Fruit fly (Drosophila melanogaster): ENCODE measurements around the gene mura.

The mura gene

DNA sequence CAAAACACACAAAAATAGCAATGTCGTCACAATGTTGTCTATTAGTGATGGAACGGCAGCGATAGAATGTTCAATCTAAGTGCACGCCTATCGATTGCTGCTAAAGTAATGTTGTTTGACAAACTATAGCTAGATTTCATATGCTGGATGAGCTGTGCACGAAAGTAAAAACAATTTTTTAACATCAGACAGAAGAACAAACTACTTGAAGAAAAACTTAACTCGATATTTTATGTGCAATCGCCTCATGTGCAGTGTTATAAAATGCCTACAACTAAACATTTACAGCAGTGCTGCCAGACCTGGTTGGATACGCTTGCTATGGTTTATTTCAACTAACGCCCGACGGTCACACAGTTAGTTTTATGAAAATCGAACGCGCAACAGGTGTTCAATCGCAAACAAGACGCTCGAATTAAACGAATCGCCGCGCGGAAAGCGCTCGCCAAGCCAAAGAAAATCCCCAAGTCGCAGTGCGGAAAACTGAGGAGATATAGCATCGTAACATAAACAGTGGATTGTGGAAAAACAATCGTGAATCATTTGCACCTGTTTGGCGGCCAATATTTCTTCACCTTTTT is 39.4 kb upstream of the mura start, which contains the start of the genes bocks and CG8312 (continued):
- TF ChIP-seq hth (optimal IDR thresholded peaks at IDR 0.05) (no peak), CG6175 (GFP tag; IDR thresholded peaks at IDR 0.05) (no peak), hbn (GFP tag; IDR thresholded peaks at IDR 0.05; ENCODE audit: partially characterized antibody) (no peak), vnd (GFP tag; IDR thresholded peaks at IDR 0.05; ENCODE audit: partially characterized antibody) (no peak), Kr (GFP tag; optimal IDR thresholded peaks at IDR 0.05) (no peak), CG11085 (GFP tag; IDR thresholded peaks at IDR 0.05) (no peak), CG7987 (GFP tag; optimal IDR thresholded peaks at IDR 0.05) (peak; percentile 8), CG6854 (GFP tag; optimal IDR thresholded peaks at IDR 0.05) (peak; percentile 1), maf-S (GFP tag; optimal IDR thresholded peaks at IDR 0.05) (peak; percentile 26), CG18262 (tag; optimal IDR thresholded peaks at IDR 0.05) (peak; percentile 19), jing (GFP tag; optimal IDR thresholded peaks at IDR 0.05) (no peak), Max (GFP tag; optimal IDR thresholded peaks at IDR 0.05) (peak; percentile 76), NfI (GFP tag; optimal IDR thresholded peaks at IDR 0.05) (peak; percentile 26), C15 (GFP tag; IDR thresholded peaks at IDR 0.05) (no peak), tin (GFP tag; optimal IDR thresholded peaks at IDR 0.05) (peak; percentile 58), kah (GFP tag; optimal IDR thresholded peaks at IDR 0.05) (peak; percentile 100), dpn (GFP tag; optimal IDR thresholded peaks at IDR 0.05) (peak; percentile 49 to 64), CG7556 (GFP tag; optimal IDR thresholded peaks at IDR 0.05) (peak; percentile 16), CG17359 (tag; optimal IDR thresholded peaks at IDR 0.05) (no peak), dimm (GFP tag; IDR thresholded peaks at IDR 0.05) (no peak), CG10431 (GFP tag; optimal IDR thresholded peaks at IDR 0.05) (no peak), esg (GFP tag; conservative IDR thresholded peaks at IDR 0.05) (no peak), CG5180 (GFP tag; optimal IDR thresholded peaks at IDR 0.05) (no peak), Adf1 (GFP tag; IDR thresholded peaks at IDR 0.05) (no peak), salm (tag; optimal IDR thresholded peaks at IDR 0.05) (no peak), psq (GFP tag; optimal IDR thresholded peaks at IDR 0.05) (no peak), grn (GFP tag; optimal IDR thresholded peaks at IDR 0.05) (peak; percentile 5), Fer3 (tag; optimal IDR thresholded peaks at IDR 0.05) (peak; percentile 33), seq (GFP tag; IDR thresholded peaks at IDR 0.05) (no peak), CG9215 (GFP tag; IDR thresholded peaks at IDR 0.05) (no peak), Eip74EF (GFP tag; optimal IDR thresholded peaks at IDR 0.05) (no peak), bab2 (GFP tag; optimal IDR thresholded peaks at IDR 0.05) (peak; percentile 47), zfh2 (GFP tag; optimal IDR thresholded peaks at IDR 0.05) (peak; percentile 78), al (GFP tag; IDR thresholded peaks at IDR 0.05) (no peak), Antp (GFP tag; optimal IDR thresholded peaks at IDR 0.05) (peak; percentile 62), CG2889 (GFP tag; IDR thresholded peaks at IDR 0.05) (no peak), CG2875 (GFP tag; optimal IDR thresholded peaks at IDR 0.05) (no peak), Hey (tag; optimal IDR thresholded peaks at IDR 0.05) (no peak), sqz (GFP tag; optimal IDR thresholded peaks at IDR 0.05) (no peak), ind (GFP tag; optimal IDR thresholded peaks at IDR 0.05) (peak; percentile 26), gsb-n (tag; optimal IDR thresholded peaks at IDR 0.05) (peak; percentile 66), CG15269 (tag; optimal IDR thresholded peaks at IDR 0.05) (peak; percentile 1), NC2β (GFP tag; optimal IDR thresholded peaks at IDR 0.05) (peak; percentile 77), B-H2 (GFP tag; optimal IDR thresholded peaks at IDR 0.05) (peak; percentile 86), CG10565 (GFP tag; optimal IDR thresholded peaks at IDR 0.05) (no peak), CG7786 (GFP tag; optimal IDR thresholded peaks at IDR 0.05) (peak; percentile 48), Nf-YA (GFP tag; IDR thresholded peaks at IDR 0.05) (no peak), Ets97D (GFP tag; optimal IDR thresholded peaks at IDR 0.05) (peak; percentile 88), Elba2 (GFP tag; optimal IDR thresholded peaks at IDR 0.05) (no peak), otp (GFP tag; IDR thresholded peaks at IDR 0.05) (no peak), CG10959 (GFP tag; IDR thresholded peaks at IDR 0.05) (no peak)
